Fruit fly (Drosophila melanogaster): ENCODE measurements around the gene mRpL36.

Gene mRpL36

DNA sequence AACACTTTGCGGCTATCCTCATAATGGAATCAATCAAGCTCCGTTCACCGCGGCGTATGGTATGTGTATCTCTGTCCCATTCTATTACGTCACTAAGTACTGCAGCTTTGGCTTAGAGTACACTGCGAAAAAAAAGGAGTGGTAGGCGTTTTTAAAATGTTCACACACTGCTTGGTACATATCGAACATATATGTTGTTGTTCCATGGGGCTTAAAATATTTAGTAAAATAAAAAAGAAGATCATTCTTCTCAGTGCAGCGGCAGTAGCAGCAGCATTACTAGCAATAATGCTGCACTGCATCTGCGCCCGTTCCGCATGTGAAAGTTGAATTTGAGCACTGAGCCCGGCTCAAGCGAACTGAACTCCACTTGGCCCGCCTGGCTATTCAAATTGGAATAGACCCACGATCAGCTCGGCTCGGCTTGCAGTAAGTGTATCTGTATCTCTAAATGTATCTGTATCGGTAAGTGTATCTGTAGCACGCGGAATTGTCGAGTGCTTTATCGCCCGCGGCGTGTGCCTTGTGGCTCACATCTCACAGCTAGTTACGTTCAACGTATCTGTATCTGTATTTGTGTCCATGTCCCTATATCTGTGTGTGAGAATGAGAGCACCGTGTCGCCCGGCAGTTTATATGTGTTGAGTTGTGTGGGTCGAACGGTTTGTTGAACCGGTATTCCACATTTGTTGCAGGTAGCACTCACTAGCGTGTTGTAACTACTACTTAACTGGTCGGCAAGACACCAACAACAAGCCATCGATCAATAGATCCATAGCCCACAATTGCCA is 28.5 kb upstream of the mRpL36 start (continued):
- TF ChIP-seq Drgx (GFP tag; IDR thresholded peaks at IDR 0.05) (peak; percentile 97), CG2678 (tag; optimal IDR thresholded peaks at IDR 0.05) (peak; percentile 67), CG12299 (tag; optimal IDR thresholded peaks at IDR 0.05) (no peak), Sox100B (GFP tag; optimal IDR thresholded peaks at IDR 0.05) (peak; percentile 60), CG4404 (GFP tag; IDR thresholded peaks at IDR 0.05) (no peak), jing (GFP tag; optimal IDR thresholded peaks at IDR 0.05) (peak; percentile 65), CG8765 (GFP tag; IDR thresholded peaks at IDR 0.05) (no peak), CG13123 (GFP tag; optimal IDR thresholded peaks at IDR 0.05) (no peak), eve (GFP tag; optimal IDR thresholded peaks at IDR 0.05) (peak in 1 of 2 experiments; percentile 62), abd-A (tag; optimal IDR thresholded peaks at IDR 0.05) (no peak), kay (GFP tag; optimal IDR thresholded peaks at IDR 0.05) (no peak), CG3995 (GFP tag; optimal IDR thresholded peaks at IDR 0.05) (no peak), CG14710 (tag; optimal IDR thresholded peaks at IDR 0.05) (peak; percentile 29), CG1647 (GFP tag; optimal IDR thresholded peaks at IDR 0.05) (peak; percentile 54), odd (GFP tag; optimal IDR thresholded peaks at IDR 0.05) (no peak), CG4328 (GFP tag; optimal IDR thresholded peaks at IDR 0.05) (peak; percentile 18), Dbx (GFP tag; IDR thresholded peaks at IDR 0.05) (no peak), Six4 (GFP tag; optimal IDR thresholded peaks at IDR 0.05) (peak; percentile 1), BtbVII (GFP tag; optimal IDR thresholded peaks at IDR 0.05) (peak; percentile 42), CG17612 (GFP tag; IDR thresholded peaks at IDR 0.05) (no peak), D19B (GFP tag; optimal IDR thresholded peaks at IDR 0.05) (no peak), otp (GFP tag; IDR thresholded peaks at IDR 0.05) (peak; percentile 44; the same call in 1 of the 3 replicates), CG14860 (GFP tag; IDR thresholded peaks at IDR 0.05; ENCODE audit: partially characterized antibody) (no peak), nerfin-1 (tag; optimal IDR thresholded peaks at IDR 0.05) (peak; percentile 20), sqz (GFP tag; optimal IDR thresholded peaks at IDR 0.05) (peak; percentile 27), sens (GFP tag) (peak; percentile 92), ranshi (GFP tag; IDR thresholded peaks at IDR 0.05) (peak; percentile 46; the same call in 1 of the 2 replicates), Ets65A (GFP tag) (peak; percentile 46), ssp (GFP tag; IDR thresholded peaks at IDR 0.05) (peak; percentile 33; the same call in 1 of the 2 replicates), CG8388 (GFP tag; optimal IDR thresholded peaks at IDR 0.05) (peak; percentile 32), CG13296 (GFP tag; optimal IDR thresholded peaks at IDR 0.05) (peak; percentile 10), CG31224 (GFP tag; IDR thresholded peaks at IDR 0.05) (no peak), CG2712 (tag; optimal IDR thresholded peaks at IDR 0.05) (peak; percentile 33), CG7963 (GFP tag; IDR thresholded peaks at IDR 0.05; ENCODE audit: partially characterized antibody) (no peak), tx (GFP tag; optimal IDR thresholded peaks at IDR 0.05) (no peak), dpn (GFP tag; optimal IDR thresholded peaks at IDR 0.05) (peak; percentile 36 to 51), Myb (GFP tag; optimal IDR thresholded peaks at IDR 0.05) (no peak), mam (GFP tag; optimal IDR thresholded peaks at IDR 0.05) (peak; percentile 18), Nf-YC (tag; optimal IDR thresholded peaks at IDR 0.05) (no peak), CG3726 (GFP tag; IDR thresholded peaks at IDR 0.05) (no peak), lbe (GFP tag; optimal IDR thresholded peaks at IDR 0.05) (no peak), aop (GFP tag; IDR thresholded peaks at IDR 0.05) (no peak), Hey (tag; optimal IDR thresholded peaks at IDR 0.05) (no peak), emc (GFP tag; optimal IDR thresholded peaks at IDR 0.05) (no peak), ERR (GFP tag; optimal IDR thresholded peaks at IDR 0.05) (no peak), psq (GFP tag; optimal IDR thresholded peaks at IDR 0.05) (no peak), ac (GFP tag; optimal IDR thresholded peaks at IDR 0.05) (no peak), slbo (GFP tag; IDR thresholded peaks at IDR 0.05) (peak; percentile 51), CG2129 (GFP tag; IDR thresholded peaks at IDR 0.05; ENCODE audit: partially characterized antibody) (no peak), CG18764 (GFP tag; optimal IDR thresholded peaks at IDR 0.05) (peak; percentile 35)

Measured in whole organism, embryonic.